Fruit fly (Drosophila melanogaster): ENCODE data around the gene Gmd.

The Gmd gene

dm6 chr2L:4997401-4998259 is 20.8 kb upstream of the Gmd start (continued):
- TF ChIP-seq Xrp1 (GFP tag; IDR thresholded peaks at IDR 0.05) (peak; percentile 99), CG33213 (GFP tag; optimal IDR thresholded peaks at IDR 0.05) (peak; percentile 99), crc (GFP tag; optimal IDR thresholded peaks at IDR 0.05) (peak; percentile 99), nerfin-1 (tag; optimal IDR thresholded peaks at IDR 0.05) (peak; percentile 97), Doc2 (GFP tag; IDR thresholded peaks at IDR 0.05) (peak; percentile 98), CG15514 (GFP tag; optimal IDR thresholded peaks at IDR 0.05) (peak; percentile 93), her (GFP tag; optimal IDR thresholded peaks at IDR 0.05) (peak; percentile 97), knrl (GFP tag; IDR thresholded peaks at IDR 0.05; ENCODE audit: partially characterized antibody) (peak; percentile 77), CG15011 (GFP tag; optimal IDR thresholded peaks at IDR 0.05) (peak; percentile 98), ato (GFP tag; IDR thresholded peaks at IDR 0.05; ENCODE audit: partially characterized antibody) (peak; percentile 44; the same call in 1 of the 2 replicates), Dip2 (GFP tag; IDR thresholded peaks at IDR 0.05) (peak; percentile 79), MESR4 (GFP tag; optimal IDR thresholded peaks at IDR 0.05) (peak; percentile 85), eyg (GFP tag; optimal IDR thresholded peaks at IDR 0.05) (peak; percentile 98), zen (tag; optimal IDR thresholded peaks at IDR 0.05) (peak; percentile 98), CG7372 (GFP tag; IDR thresholded peaks at IDR 0.05) (peak; percentile 99), Bdp1 (GFP tag; optimal IDR thresholded peaks at IDR 0.05) (peak; percentile 94), CG11696 (GFP tag; IDR thresholded peaks at IDR 0.05) (peak; percentile 96), CG10209 (GFP tag; optimal IDR thresholded peaks at IDR 0.05) (peak; percentile 99), Optix (GFP tag; IDR thresholded peaks at IDR 0.05) (peak; percentile 99), CG2712 (tag; optimal IDR thresholded peaks at IDR 0.05) (peak; percentile 99), chm (GFP tag; IDR thresholded peaks at IDR 0.05) (peak; percentile 100), mirr (GFP tag; optimal IDR thresholded peaks at IDR 0.05) (peak; percentile 99), dmrt11E (tag; optimal IDR thresholded peaks at IDR 0.05) (peak; percentile 99), sc (optimal IDR thresholded peaks at IDR 0.05) (no peak), sc (GFP tag; optimal IDR thresholded peaks at IDR 0.05) (peak; percentile 99), vnd (GFP tag; IDR thresholded peaks at IDR 0.05; ENCODE audit: partially characterized antibody) (peak; percentile 73), gsb (GFP tag; IDR thresholded peaks at IDR 0.05) (peak; percentile 98), gcm2 (GFP tag; optimal IDR thresholded peaks at IDR 0.05) (peak; percentile 97), ATbp (GFP tag; optimal IDR thresholded peaks at IDR 0.05) (peak; percentile 99), H2.0 (GFP tag; IDR thresholded peaks at IDR 0.05) (peak; percentile 99), ranshi (GFP tag; IDR thresholded peaks at IDR 0.05) (peak; percentile 99), nom (GFP tag; optimal IDR thresholded peaks at IDR 0.05) (peak; percentile 98), CG12942 (GFP tag; optimal IDR thresholded peaks at IDR 0.05) (peak; percentile 99), CG11560 (tag; IDR thresholded peaks at IDR 0.05) (peak; percentile 94), CG4617 (GFP tag; optimal IDR thresholded peaks at IDR 0.05; ENCODE audit: borderline replicate concordance) (peak; percentile 99), Elba2 (GFP tag; optimal IDR thresholded peaks at IDR 0.05) (peak; percentile 78), MTF-1 (GFP tag; optimal IDR thresholded peaks at IDR 0.05; ENCODE audit: borderline replicate concordance) (peak; percentile 98), Antp (GFP tag; optimal IDR thresholded peaks at IDR 0.05) (peak; percentile 99), ab (GFP tag; optimal IDR thresholded peaks at IDR 0.05) (peak; percentile 97), kah (GFP tag; optimal IDR thresholded peaks at IDR 0.05) (peak; percentile 97), CG1233 (GFP tag; optimal IDR thresholded peaks at IDR 0.05) (peak; percentile 99), phol (tag; optimal IDR thresholded peaks at IDR 0.05) (peak; percentile 99), CG13424 (tag; optimal IDR thresholded peaks at IDR 0.05) (peak; percentile 99), Sox102F (GFP tag; optimal IDR thresholded peaks at IDR 0.05) (peak; percentile 99), CG9437 (GFP tag; optimal IDR thresholded peaks at IDR 0.05) (peak; percentile 97), CG7987 (GFP tag; optimal IDR thresholded peaks at IDR 0.05) (peak; percentile 97), CG12155 (GFP tag; optimal IDR thresholded peaks at IDR 0.05) (peak; percentile 98), HLHmδ (GFP tag; optimal IDR thresholded peaks at IDR 0.05) (peak; percentile 12)

Data from whole organism, embryonic.